Fruit fly (Drosophila melanogaster) Kc167 (cell line): Measurements from ENCODE around the gene Crk.

ENCODE experiments used
- Myc ChIP-seq: fragments of >200 bp; optimal IDR thresholded peaks from 2 replicates; lab custom pipeline; 2017; ENCODE audit warnings: missing external identifiers
- Sin3A ChIP-seq: fragments of >200 bp; optimal IDR thresholded peaks from 2 replicates; lab custom pipeline; 2018; ENCODE audit warnings: missing external identifiers
- h ChIP-seq: fragments of >200 bp; optimal IDR thresholded peaks from 3 replicates; lab custom pipeline; 2018; ENCODE audit warnings: missing external identifiers
- insv ChIP-seq: fragments of >200 bp; optimal IDR thresholded peaks from 3 replicates; lab custom pipeline; 2018; ENCODE audit warnings: missing external identifiers
- psq ChIP-seq: fragments of >200 bp; optimal IDR thresholded peaks from 2 replicates; lab custom pipeline; 2017; ENCODE audit warnings: missing external identifiers
- ttk ChIP-seq: sonication (Bioruptor generic); optimal IDR thresholded peaks from 2 replicates; lab custom pipeline; 2017; ENCODE audit warnings: missing external identifiers

- TF ChIP-seq psq (lab: Kevin White, UChicago) (no peak), Myc (lab: Kevin White, UChicago) (no peak), Sin3A (lab: Kevin White, UChicago) (no peak), insv (no peak), ttk (lab: Kevin White, UChicago) (no peak), h (lab: Kevin White, UChicago) (no peak)
Observed at dm6 chr4:179062-179919, 30.7 kb upstream of the Crk start, which contains the start of gene Arl4.
